Worm (Caenorhabditis elegans) whole organism, mixed stage, embryonic: ENCODE measurements around the gene wdr-83.
A peak's percentile ranks its signal among the peaks of the same experiment; 100 is the strongest.

Source experiments
- blmp-1 ChIP-seq: fragments of 150-350 bp; optimal IDR thresholded peaks from 2 replicates; lab custom pipeline; 2014; ENCODE audit warnings: missing biosample characterization, missing genetic modification characterization
- ceh-39 ChIP-seq: fragments of 150-350 bp; optimal IDR thresholded peaks from 2 replicates; lab custom pipeline; 2014; ENCODE audit warnings: missing biosample characterization, missing genetic modification characterization
- ceh-83 ChIP-seq: fragments of 200-800 bp; sonication (Bioruptor generic); optimal IDR thresholded peaks from 2 replicates; lab custom pipeline; 2018; ENCODE audit warnings: mild to moderate bottlenecking, missing genetic modification characterization, missing compliant biosample characterization
- ces-1 ChIP-seq: fragments of 150-350 bp; optimal IDR thresholded peaks from 2 replicates; lab custom pipeline; 2014; ENCODE audit warnings: missing biosample characterization, missing genetic modification reagents, missing genetic modification characterization
- cnd-1 ChIP-seq: fragments of 200-800 bp; sonication (Bioruptor generic); optimal IDR thresholded peaks from 2 replicates; lab custom pipeline; 2018; ENCODE audit warnings: mild to moderate bottlenecking, missing genetic modification characterization, missing compliant biosample characterization
- elt-1 ChIP-seq: sonication (generic microtip); optimal IDR thresholded peaks from 2 replicates; lab custom pipeline; 2017; ENCODE audit warnings: missing genetic modification characterization, mild to moderate bottlenecking, missing compliant biosample characterization, antibody characterized with exemption, moderate library complexity, borderline replicate concordance; ENCODE audit not compliant: insufficient read depth
- elt-3 ChIP-seq: fragments of 150-350 bp; optimal IDR thresholded peaks from 2 replicates; lab custom pipeline; 2014; ENCODE audit warnings: missing biosample characterization, missing genetic modification characterization
- flh-1 ChIP-seq: fragments of 200-800 bp; sonication (Bioruptor generic); optimal IDR thresholded peaks from 2 replicates; lab custom pipeline; 2018; ENCODE audit warnings: mild to moderate bottlenecking, missing genetic modification characterization, moderate library complexity, missing compliant biosample characterization
- ham-2 ChIP-seq: fragments of 200-800 bp; sonication (Bioruptor generic); optimal IDR thresholded peaks from 2 replicates; lab custom pipeline; 2018; ENCODE audit warnings: mild to moderate bottlenecking, missing genetic modification characterization, missing compliant biosample characterization
- hlh-1 ChIP-seq: fragments of 150-350 bp; optimal IDR thresholded peaks from 2 replicates; lab custom pipeline; 2014; ENCODE audit warnings: missing biosample characterization, missing genetic modification reagents, missing genetic modification characterization
- lin-13 ChIP-seq: fragments of 150-350 bp; optimal IDR thresholded peaks from 2 replicates; lab custom pipeline; 2014; ENCODE audit warnings: missing biosample characterization, missing genetic modification characterization
- lin-32 ChIP-seq: fragments of 200-800 bp; sonication (Bioruptor generic); optimal IDR thresholded peaks from 2 replicates; lab custom pipeline; 2018; ENCODE audit warnings: mild to moderate bottlenecking, missing genetic modification characterization, missing compliant biosample characterization
- lsy-2 ChIP-seq: fragments of 150-350 bp; optimal IDR thresholded peaks from 2 replicates; lab custom pipeline; 2014; ENCODE audit warnings: missing biosample characterization, missing genetic modification characterization
- mab-5 ChIP-seq: fragments of 150-350 bp; optimal IDR thresholded peaks from 2 replicates; lab custom pipeline; 2014; ENCODE audit warnings: missing biosample characterization, missing genetic modification characterization
- mep-1 ChIP-seq: fragments of 150-350 bp; optimal IDR thresholded peaks from 2 replicates; lab custom pipeline; 2017; ENCODE audit warnings: missing biosample characterization, missing genetic modification reagents, missing genetic modification characterization, inconsistent platforms
- mls-2 ChIP-seq: sonication (generic microtip); optimal IDR thresholded peaks from 2 replicates; lab custom pipeline; 2016; ENCODE audit warnings: mild to moderate bottlenecking, missing genetic modification characterization, moderate library complexity, missing compliant biosample characterization
- nhr-12 ChIP-seq: fragments of 150-350 bp; optimal IDR thresholded peaks from 2 replicates; lab custom pipeline; 2014; ENCODE audit warnings: missing biosample characterization, missing genetic modification characterization
- nhr-2 ChIP-seq: fragments of 150-350 bp; optimal IDR thresholded peaks from 2 replicates; lab custom pipeline; 2014; ENCODE audit warnings: missing biosample characterization, missing genetic modification characterization
- nhr-237 ChIP-seq: fragments of 150-350 bp; optimal IDR thresholded peaks from 2 replicates; lab custom pipeline; 2014; ENCODE audit warnings: missing biosample characterization, missing genetic modification characterization
- nhr-28 ChIP-seq: fragments of 150-350 bp; optimal IDR thresholded peaks from 2 replicates; lab custom pipeline; 2014; ENCODE audit warnings: missing biosample characterization, missing genetic modification characterization
- nhr-76 ChIP-seq: sonication (generic microtip); optimal IDR thresholded peaks from 2 replicates; lab custom pipeline; 2017; ENCODE audit warnings: missing biosample characterization, missing genetic modification characterization
- sem-2 ChIP-seq: fragments of 200-800 bp; sonication (Bioruptor generic); optimal IDR thresholded peaks from 2 replicates; lab custom pipeline; 2018; ENCODE audit warnings: mild to moderate bottlenecking, missing genetic modification characterization, missing compliant biosample characterization
- sptf-1 ChIP-seq: sonication (generic microtip); optimal IDR thresholded peaks from 2 replicates; lab custom pipeline; 2017; ENCODE audit warnings: mild to moderate bottlenecking, missing genetic modification characterization, moderate library complexity, missing compliant biosample characterization
- tbx-8 ChIP-seq: fragments of 200-800 bp; sonication (Bioruptor generic); optimal IDR thresholded peaks from 2 replicates; lab custom pipeline; 2018; ENCODE audit warnings: mild to moderate bottlenecking, missing genetic modification characterization, moderate library complexity, missing compliant biosample characterization
- unc-120 ChIP-seq: sonication (generic microtip); optimal IDR thresholded peaks from 2 replicates; lab custom pipeline; 2017; ENCODE audit warnings: missing genetic modification characterization, missing compliant biosample characterization; ENCODE audit not compliant: poor library complexity, severe bottlenecking
- unc-39 ChIP-seq: fragments of 150-350 bp; optimal IDR thresholded peaks from 2 replicates; lab custom pipeline; 2014; ENCODE audit warnings: missing biosample characterization, missing genetic modification characterization
- ztf-11 ChIP-seq: fragments of 150-350 bp; optimal IDR thresholded peaks from 2 replicates; lab custom pipeline; 2014; ENCODE audit warnings: missing biosample characterization, missing genetic modification characterization

The wdr-83 gene

DNA sequence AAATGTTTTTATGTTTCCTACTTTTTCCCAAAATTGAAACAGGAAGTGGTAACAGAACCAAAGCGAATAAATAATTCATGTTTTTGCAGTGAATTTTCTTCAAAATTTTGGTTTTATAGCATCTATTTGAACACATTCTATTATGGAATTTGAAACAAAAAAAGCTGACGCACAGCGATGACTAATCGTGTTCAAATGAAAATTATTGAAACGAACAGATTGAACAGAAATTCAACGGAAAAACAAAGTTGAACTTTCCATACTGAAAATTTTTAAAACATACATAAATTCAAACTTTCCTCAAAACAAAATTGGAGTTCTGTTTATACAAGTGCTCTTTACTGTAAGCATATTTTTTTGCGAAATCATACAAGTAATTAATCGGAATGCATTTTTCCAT lies 19.5 kb downstream of the wdr-83 start, which contains the start of gene F59A6.12:
F59A6.12 (minus strand) TSS at position 101 of the 400 bp plus-strand sequence.
- no peak for TF ChIP-seq lin-32 (GFP tag; lab: Kevin White, UChicago)

DNA sequence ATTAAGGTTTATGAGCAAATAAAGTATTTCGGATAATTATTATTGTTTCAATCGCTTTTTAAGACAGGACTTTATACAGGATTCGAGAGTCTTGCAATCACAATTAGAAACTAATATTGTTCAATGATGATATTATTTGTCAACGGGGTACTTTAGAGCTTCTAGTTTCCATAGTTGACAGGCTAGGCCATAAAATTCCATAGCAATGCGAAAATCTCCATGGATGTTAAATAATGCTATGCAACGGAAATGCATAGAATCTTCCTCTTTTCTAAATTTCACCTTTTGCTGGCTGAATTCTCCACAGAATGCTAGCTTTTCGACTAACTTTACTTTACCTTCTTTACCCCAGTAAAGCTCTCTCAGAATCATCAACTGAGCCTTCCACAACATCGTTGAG lies 23.5 kb downstream of the wdr-83 start, which contains the start of gene F59A6.3:
F59A6.3 (plus strand) TSS at position 301 of the 400 bp plus-strand sequence.
- TF ChIP-seq tbx-8 (GFP tag; lab: Kevin White, UChicago) (no peak), unc-120 (tag; lab: Kevin White, UChicago) (no peak), cnd-1 (tag; lab: Kevin White, UChicago) (no peak), lin-32 (GFP tag; lab: Kevin White, UChicago) (no peak), mep-1 (no peak), ces-1 (no peak), unc-39 (no peak), elt-1 (tag; lab: Kevin White, UChicago) (no peak), sptf-1 (tag; lab: Kevin White, UChicago) (no peak), mab-5 (no peak), nhr-2 (no peak), nhr-12 (tag; lab: Kevin White, UChicago) (no peak), mls-2 (tag; lab: Kevin White, UChicago) (no peak), nhr-28 (tag; lab: Kevin White, UChicago) (no peak), nhr-237 (tag; lab: Kevin White, UChicago) (no peak), ham-2 (GFP tag; lab: Kevin White, UChicago) (no peak), flh-1 (GFP tag; lab: Kevin White, UChicago) (no peak)

DNA sequence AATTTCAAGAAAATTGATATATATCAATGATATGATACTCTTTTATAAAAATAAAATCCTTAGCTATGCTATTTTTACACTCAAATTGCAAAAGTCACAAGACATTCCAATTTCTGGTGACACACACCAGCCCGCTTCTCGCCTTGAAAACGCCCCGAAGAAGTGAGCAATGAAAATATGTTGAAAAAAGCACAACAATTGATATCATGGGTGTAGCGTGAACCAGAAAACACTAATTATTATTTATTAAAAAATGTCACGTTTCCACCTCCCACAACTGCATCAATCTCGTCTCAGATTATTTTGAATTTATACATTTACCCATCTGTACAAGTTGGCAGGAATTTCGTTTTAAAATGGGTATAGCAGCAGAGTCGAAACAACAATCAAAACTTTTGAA lies 26.7 kb downstream of the wdr-83 start, which contains the start of gene F59A6.4:
F59A6.4 (plus strand) TSS at position 301 of the 400 bp plus-strand sequence.
- TF ChIP-seq elt-1 (tag; lab: Kevin White, UChicago) (no peak), sptf-1 (tag; lab: Kevin White, UChicago) (no peak), ztf-11 (tag; lab: Kevin White, UChicago) (no peak), tbx-8 (GFP tag; lab: Kevin White, UChicago) (no peak), nhr-12 (tag; lab: Kevin White, UChicago) (no peak), ceh-39 (no peak), sem-2 (GFP tag; lab: Kevin White, UChicago) (no peak), unc-39 (no peak), nhr-76 (tag; lab: Kevin White, UChicago) (no peak), lsy-2 (tag; lab: Kevin White, UChicago) (no peak)

DNA sequence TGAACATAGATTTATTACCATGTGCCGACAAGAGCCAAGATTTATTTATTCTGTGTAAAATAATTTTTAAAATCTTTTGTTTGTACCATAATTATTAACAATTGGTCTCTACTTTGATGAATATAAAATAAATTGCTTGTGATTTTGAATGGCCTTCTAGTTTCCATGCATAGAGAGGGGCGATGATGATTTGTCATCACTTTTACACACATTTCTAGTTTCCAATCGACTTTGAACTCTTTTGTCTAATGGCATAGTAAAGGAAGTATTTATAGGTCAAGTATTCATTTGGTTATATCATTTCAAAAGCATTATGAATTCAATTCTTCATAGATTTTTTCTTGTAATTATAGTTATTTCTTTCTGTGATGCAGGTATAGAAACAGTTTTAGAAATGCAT lies 27.9 kb downstream of the wdr-83 start, which contains the start of gene F59A6.10:
F59A6.10 (plus strand) TSS at position 301 of the 400 bp plus-strand sequence.
- TF ChIP-seq mep-1 = no peak
- TF ChIP-seq mls-2 (tag; lab: Kevin White, UChicago) = no peak
- TF ChIP-seq cnd-1 (tag; lab: Kevin White, UChicago) = no peak
- TF ChIP-seq ceh-83 = no peak
- TF ChIP-seq ham-2 (GFP tag; lab: Kevin White, UChicago) = no peak
- TF ChIP-seq ceh-39 = no peak
- no peak for TF ChIP-seq hlh-1 (tag; lab: Kevin White, UChicago)
- no peak for TF ChIP-seq sem-2 (GFP tag; lab: Kevin White, UChicago)
- TF ChIP-seq flh-1 (GFP tag; lab: Kevin White, UChicago) = no peak
- TF ChIP-seq elt-3 = no peak

DNA sequence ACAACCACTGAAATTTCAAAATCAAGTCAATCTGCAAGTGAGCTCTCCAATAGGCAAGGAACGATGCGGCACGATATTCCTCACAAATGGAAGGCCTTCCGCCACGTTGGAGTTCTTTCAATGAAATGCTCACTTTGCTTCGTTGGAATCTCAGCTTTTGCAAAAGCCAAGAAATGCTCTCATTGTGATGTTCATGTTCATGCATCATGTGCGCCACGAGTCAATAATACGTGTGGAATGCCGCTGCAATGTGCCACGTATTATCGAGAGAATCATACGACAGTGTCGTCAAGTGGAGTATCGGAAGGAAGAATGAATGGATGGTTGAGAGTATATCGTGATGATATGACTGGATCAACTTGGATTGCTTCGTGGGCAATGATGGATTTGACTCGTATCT lies 29.6 kb downstream of the wdr-83 start:
- TF ChIP-seq nhr-12 (tag; lab: Kevin White, UChicago) = no peak
- no peak for TF ChIP-seq blmp-1
- no peak for TF ChIP-seq mep-1
- no peak for TF ChIP-seq nhr-237 (tag; lab: Kevin White, UChicago)
- TF ChIP-seq tbx-8 (GFP tag; lab: Kevin White, UChicago) = no peak

DNA sequence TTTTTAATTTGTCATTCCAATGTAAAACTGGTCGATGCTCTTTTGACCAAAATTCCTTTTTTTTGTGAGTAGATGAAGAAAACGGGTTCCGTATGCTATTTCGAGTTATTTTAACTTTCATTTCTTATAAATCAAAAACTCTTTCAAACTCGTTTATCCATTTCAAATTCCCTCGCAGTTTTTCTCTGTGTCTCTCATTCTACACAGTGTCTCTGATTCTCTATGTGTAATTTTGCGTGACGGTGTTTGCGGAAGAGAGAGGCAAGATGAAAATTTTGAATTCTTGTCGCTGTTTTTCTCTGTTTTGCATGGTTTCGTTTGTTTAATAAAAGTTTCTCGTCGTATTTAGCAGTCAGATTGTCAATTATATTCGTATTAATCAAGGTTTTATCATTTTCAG lies 32.4 kb downstream of the wdr-83 start, which contains the start of gene citk-2:
citk-2 (plus strand) TSS at position 399 of the 400 bp plus-strand sequence.
- no peak for TF ChIP-seq elt-3
- TF ChIP-seq lin-13 (tag; lab: Kevin White, UChicago) = peak; percentile 53
- no peak for TF ChIP-seq lsy-2 (tag; lab: Kevin White, UChicago)
- TF ChIP-seq nhr-237 (tag; lab: Kevin White, UChicago) = peak; percentile 86
